Fruit fly (Drosophila melanogaster): ENCODE results near the gene GAPcenA.

DNA sequence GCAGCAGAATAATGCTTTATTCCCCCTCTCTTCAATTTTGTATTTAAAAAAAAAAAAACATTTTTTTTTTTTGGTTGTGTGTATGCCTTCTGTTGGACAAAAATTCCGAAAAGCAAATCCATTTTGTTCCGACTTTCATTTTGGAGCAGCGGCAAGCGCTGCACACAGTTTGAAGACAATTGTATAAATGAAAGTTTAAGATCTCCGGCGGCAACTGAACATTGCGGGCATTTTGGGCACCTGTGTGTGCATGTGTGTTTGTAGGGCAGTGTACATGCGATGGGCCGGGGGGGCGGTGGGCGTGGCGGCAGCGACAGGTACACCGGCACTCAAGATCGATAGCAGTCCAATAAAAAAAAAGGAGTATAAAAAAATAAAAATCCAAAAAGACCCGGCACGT lies 23.1 kb downstream of the GAPcenA start:
- no peak for TF ChIP-seq Mnt (GFP tag; optimal IDR thresholded peaks at IDR 0.05)
- no peak for TF ChIP-seq Clk (GFP tag; optimal IDR thresholded peaks at IDR 0.05)
- TF ChIP-seq CG33017 (tag; optimal IDR thresholded peaks at IDR 0.05): no peak
- TF ChIP-seq CG14711 (tag; optimal IDR thresholded peaks at IDR 0.05): no peak
- no peak for TF ChIP-seq Crg-1 (GFP tag; optimal IDR thresholded peaks at IDR 0.05)
- TF ChIP-seq CG11617 (GFP tag; optimal IDR thresholded peaks at IDR 0.05): no peak

Data from whole organism, adult.